Worm (Caenorhabditis elegans): ENCODE data around the gene B0285.3.

The B0285.3 gene

ce11 chrIII:4374854-4375253, 31.7 kb upstream of the B0285.3 start, which contains the start of gene pals-26:
TSS of gene pals-26 (plus strand) at chrIII:4375154.
- no peak for TF ChIP-seq pqm-1 (tag; optimal IDR thresholded peaks at IDR 0.05)
- no peak for TF ChIP-seq ceh-2 (tag; optimal IDR thresholded peaks at IDR 0.05)
- no peak for TF ChIP-seq sox-2 (GFP tag; IDR thresholded peaks at IDR 0.05)
- TF ChIP-seq npax-4 (tag; optimal IDR thresholded peaks at IDR 0.05) = no peak
- no peak for TF ChIP-seq dve-1 (tag; optimal IDR thresholded peaks at IDR 0.05)
- no peak for TF ChIP-seq nhr-11 (tag; optimal IDR thresholded peaks at IDR 0.05)
- no peak for TF ChIP-seq lim-6 (tag; optimal IDR thresholded peaks at IDR 0.05)
- TF ChIP-seq sox-4 (tag; optimal IDR thresholded peaks at IDR 0.05) = no peak
- no peak for TF ChIP-seq elt-2 (tag; optimal IDR thresholded peaks at IDR 0.05)
- TF ChIP-seq nhr-232 (tag; optimal IDR thresholded peaks at IDR 0.05) = no peak
- TF ChIP-seq ceh-22 (tag; optimal IDR thresholded peaks at IDR 0.05) = no peak
- no peak for TF ChIP-seq fax-1 (tag; optimal IDR thresholded peaks at IDR 0.05)
- no peak for TF ChIP-seq elt-4 (tag; optimal IDR thresholded peaks at IDR 0.05)
- no peak for TF ChIP-seq ttx-3 (tag; optimal IDR thresholded peaks at IDR 0.05)
- no peak for TF ChIP-seq unc-42 (tag; optimal IDR thresholded peaks at IDR 0.05)
- no peak for TF ChIP-seq gmeb-2 (tag; optimal IDR thresholded peaks at IDR 0.05)
- TF ChIP-seq hlh-8 (tag; optimal IDR thresholded peaks at IDR 0.05) = no peak
- no peak for TF ChIP-seq fkh-6 (tag; optimal IDR thresholded peaks at IDR 0.05)

ce11 chrIII:4372894-4373293, 29.8 kb upstream of the B0285.3 start:
- TF ChIP-seq Y22D7AL.16 (tag; optimal IDR thresholded peaks at IDR 0.05) (no peak), fax-1 (tag; optimal IDR thresholded peaks at IDR 0.05) (no peak), unc-55 (GFP tag; optimal IDR thresholded peaks at IDR 0.05) (no peak), hlh-8 (tag; optimal IDR thresholded peaks at IDR 0.05) (no peak), unc-3 (GFP tag; conservative IDR thresholded peaks at IDR 0.05) (no peak), unc-3 (tag; optimal IDR thresholded peaks at IDR 0.05) (no peak), fkh-6 (tag; optimal IDR thresholded peaks at IDR 0.05) (no peak), zip-5 (tag; optimal IDR thresholded peaks at IDR 0.05) (no peak), hlh-30 (tag; optimal IDR thresholded peaks at IDR 0.05; ENCODE audit: insufficient read depth) (no peak), lin-11 (tag; optimal IDR thresholded peaks at IDR 0.05) (no peak), ceh-6 (GFP tag; optimal IDR thresholded peaks at IDR 0.05) (no peak), fkh-10 (GFP tag; optimal IDR thresholded peaks at IDR 0.05) (no peak), ceh-19 (GFP tag; optimal IDR thresholded peaks at IDR 0.05) (no peak)

- TF ChIP-seq npax-4 (tag; optimal IDR thresholded peaks at IDR 0.05) = no peak
- TF ChIP-seq fax-1 (tag; optimal IDR thresholded peaks at IDR 0.05) = no peak
- TF ChIP-seq ceh-30 (tag; optimal IDR thresholded peaks at IDR 0.05) = no peak
- TF ChIP-seq gmeb-2 (tag; optimal IDR thresholded peaks at IDR 0.05) = no peak
- no peak for TF ChIP-seq C38D4.7 (GFP tag; optimal IDR thresholded peaks at IDR 0.05)
- TF ChIP-seq pax-1 (tag; optimal IDR thresholded peaks at IDR 0.05) = no peak
- no peak for TF ChIP-seq ceh-19 (GFP tag; optimal IDR thresholded peaks at IDR 0.05)
- TF ChIP-seq unc-55 (GFP tag; optimal IDR thresholded peaks at IDR 0.05) = no peak
- no peak for TF ChIP-seq T23F11.4 (GFP tag; optimal IDR thresholded peaks at IDR 0.05)
- no peak for TF ChIP-seq ahr-1 (tag; optimal IDR thresholded peaks at IDR 0.05)
- TF ChIP-seq hlh-13 (GFP tag; optimal IDR thresholded peaks at IDR 0.05) = no peak
- no peak for TF ChIP-seq ceh-6 (GFP tag; optimal IDR thresholded peaks at IDR 0.05)
- no peak for TF ChIP-seq tbx-7 (tag; optimal IDR thresholded peaks at IDR 0.05)
- no peak for TF ChIP-seq ttx-3 (tag; optimal IDR thresholded peaks at IDR 0.05)
- TF ChIP-seq ceh-14 (tag; optimal IDR thresholded peaks at IDR 0.05) = no peak
- TF ChIP-seq sox-4 (tag; optimal IDR thresholded peaks at IDR 0.05) = no peak
- no peak for TF ChIP-seq elt-2 (tag; optimal IDR thresholded peaks at IDR 0.05)
- TF ChIP-seq madf-2 (tag; optimal IDR thresholded peaks at IDR 0.05) = no peak
- no peak for TF ChIP-seq ceh-2 (tag; optimal IDR thresholded peaks at IDR 0.05)
- TF ChIP-seq pqm-1 (tag; optimal IDR thresholded peaks at IDR 0.05) = no peak
Measured at ce11 chrIII:4370585-4370984, 27.4 kb upstream of the B0285.3 start, which contains the start of gene ckb-3. TSS of gene ckb-3 (plus strand) at chrIII:4370885.

ce11 chrIII:4369381-4369809, 26.3 kb upstream of the B0285.3 start:
- peak; percentile 45 for TF ChIP-seq nhr-232 (tag; optimal IDR thresholded peaks at IDR 0.05)
- TF ChIP-seq pqm-1 (tag; optimal IDR thresholded peaks at IDR 0.05) = peak; percentile 15
- peak; percentile 48 for TF ChIP-seq rnt-1 (tag; optimal IDR thresholded peaks at IDR 0.05)
- peak; percentile 31 for TF ChIP-seq F13H6.1 (tag; optimal IDR thresholded peaks at IDR 0.05)
- peak; percentile 36 for TF ChIP-seq hlh-15 (tag; optimal IDR thresholded peaks at IDR 0.05)
- TF ChIP-seq sdc-2 (tag; optimal IDR thresholded peaks at IDR 0.05) = peak; percentile 56
- TF ChIP-seq fax-1 (tag; optimal IDR thresholded peaks at IDR 0.05) = peak; percentile 20
- peak; percentile 76 for TF ChIP-seq elt-2 (tag; optimal IDR thresholded peaks at IDR 0.05)
- TF ChIP-seq sox-2 (GFP tag; IDR thresholded peaks at IDR 0.05) = peak; percentile 49; the same call in 1 of the 2 replicates
- TF ChIP-seq pat-9 (tag; optimal IDR thresholded peaks at IDR 0.05) = peak; percentile 56
- TF ChIP-seq unc-86 (tag; optimal IDR thresholded peaks at IDR 0.05) = peak; percentile 33
- peak; percentile 30 for TF ChIP-seq sox-4 (tag; optimal IDR thresholded peaks at IDR 0.05)
- peak; percentile 50 for TF ChIP-seq ztf-16 (tag; optimal IDR thresholded peaks at IDR 0.05)
- peak; percentile 59 for TF ChIP-seq ceh-34 (tag; optimal IDR thresholded peaks at IDR 0.05)
- TF ChIP-seq K02D7.2 (tag; optimal IDR thresholded peaks at IDR 0.05) = peak; percentile 44
- TF ChIP-seq unc-3 (GFP tag; conservative IDR thresholded peaks at IDR 0.05) = peak; percentile 30; the same call in 1 of the 2 replicates
- peak; percentile 54 for TF ChIP-seq unc-3 (tag; optimal IDR thresholded peaks at IDR 0.05)
- TF ChIP-seq hlh-13 (GFP tag; optimal IDR thresholded peaks at IDR 0.05) = peak; percentile 51
- peak; percentile 22 for TF ChIP-seq lim-6 (tag; optimal IDR thresholded peaks at IDR 0.05)
